Fruit fly (Drosophila melanogaster): ENCODE results near the gene Ada3.

Ada3 gene

DNA sequence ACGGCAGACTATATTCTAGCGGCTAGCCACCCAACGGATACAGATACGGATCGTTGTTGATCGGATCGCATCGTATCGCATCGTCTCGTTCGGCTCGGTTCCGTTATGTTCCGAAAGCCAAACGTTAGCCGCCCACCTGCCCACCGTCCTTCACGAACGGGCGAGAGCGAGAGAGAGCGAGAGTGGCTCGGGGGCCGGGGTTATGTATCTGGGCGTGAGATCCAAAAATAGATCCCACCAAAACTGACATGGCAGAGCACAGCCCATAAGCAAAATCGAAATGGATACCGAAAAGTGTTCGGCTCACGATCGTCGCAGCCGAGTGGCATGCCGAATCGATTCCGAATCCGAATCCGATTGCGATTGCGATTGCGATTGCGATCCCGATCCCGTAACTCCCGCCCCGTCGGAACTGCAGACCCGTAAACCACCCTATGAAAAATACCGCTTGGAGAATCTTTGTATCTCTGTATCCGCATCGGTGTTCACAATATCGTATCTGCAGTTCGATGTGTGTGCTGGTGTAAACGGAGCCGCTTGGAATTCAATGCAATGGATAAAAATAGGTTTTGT is 31.3 kb downstream of the Ada3 start, which contains the start of gene wupA:
wupA (minus strand) TSS at position 112 of the 573 bp plus-strand sequence.
- no peak for TF ChIP-seq Sin3A (optimal IDR thresholded peaks at IDR 0.05)
- no peak for TF ChIP-seq ttk (optimal IDR thresholded peaks at IDR 0.05)
- TF ChIP-seq h (optimal IDR thresholded peaks at IDR 0.05) = no peak
- TF ChIP-seq Myc (optimal IDR thresholded peaks at IDR 0.05) = no peak
- TF ChIP-seq insv (optimal IDR thresholded peaks at IDR 0.05) = no peak
- TF ChIP-seq psq (optimal IDR thresholded peaks at IDR 0.05) = no peak

DNA sequence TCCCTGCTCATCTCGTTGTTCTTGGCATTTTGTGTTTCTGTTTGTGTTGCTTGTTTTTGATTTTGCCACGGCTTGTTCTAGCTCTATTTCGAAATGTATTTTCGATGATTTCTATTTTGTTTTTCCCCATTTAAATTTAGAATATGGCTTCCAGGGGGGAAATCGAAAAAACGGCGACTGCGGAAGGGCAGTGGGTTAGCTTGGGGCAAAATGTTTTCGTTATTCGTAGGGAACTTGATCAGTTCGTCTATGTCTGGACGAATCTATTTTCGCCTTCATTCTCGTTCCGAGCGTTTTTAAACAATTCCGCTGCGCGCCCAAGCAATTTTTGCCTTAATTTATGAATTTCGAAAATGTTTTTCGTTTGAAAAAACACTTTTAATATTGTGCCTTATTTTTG is 33.0 kb downstream of the Ada3 start:
- no peak for TF ChIP-seq Myc (optimal IDR thresholded peaks at IDR 0.05)
- TF ChIP-seq ttk (optimal IDR thresholded peaks at IDR 0.05) = no peak
- no peak for TF ChIP-seq insv (optimal IDR thresholded peaks at IDR 0.05)
- no peak for TF ChIP-seq Sin3A (optimal IDR thresholded peaks at IDR 0.05)
- TF ChIP-seq h (optimal IDR thresholded peaks at IDR 0.05) = no peak
- no peak for TF ChIP-seq psq (optimal IDR thresholded peaks at IDR 0.05)

DNA sequence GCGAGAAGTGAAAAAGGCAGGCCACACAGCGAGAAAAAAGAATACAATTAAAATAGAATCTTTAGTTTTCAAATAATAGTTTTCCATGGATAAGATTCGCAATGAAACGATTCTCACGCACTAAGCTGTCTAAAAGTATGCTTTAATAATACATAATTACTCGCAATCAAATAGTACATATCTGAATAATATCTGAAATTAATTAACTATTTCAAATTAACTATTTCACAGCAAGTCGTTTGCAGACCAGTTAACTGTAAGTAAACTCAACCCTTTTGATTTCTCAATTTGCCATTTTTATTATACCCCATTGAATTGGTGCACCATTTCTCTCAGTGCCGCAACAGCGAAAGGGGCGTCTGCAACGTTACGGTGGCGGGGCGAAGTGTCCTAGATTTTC is 40.0 kb downstream of the Ada3 start:
- no peak for TF ChIP-seq insv (optimal IDR thresholded peaks at IDR 0.05)
- TF ChIP-seq ttk (optimal IDR thresholded peaks at IDR 0.05) = no peak
- no peak for TF ChIP-seq Myc (optimal IDR thresholded peaks at IDR 0.05)
- TF ChIP-seq Sin3A (optimal IDR thresholded peaks at IDR 0.05) = no peak
- no peak for TF ChIP-seq h (optimal IDR thresholded peaks at IDR 0.05)
- TF ChIP-seq psq (optimal IDR thresholded peaks at IDR 0.05) = no peak

DNA sequence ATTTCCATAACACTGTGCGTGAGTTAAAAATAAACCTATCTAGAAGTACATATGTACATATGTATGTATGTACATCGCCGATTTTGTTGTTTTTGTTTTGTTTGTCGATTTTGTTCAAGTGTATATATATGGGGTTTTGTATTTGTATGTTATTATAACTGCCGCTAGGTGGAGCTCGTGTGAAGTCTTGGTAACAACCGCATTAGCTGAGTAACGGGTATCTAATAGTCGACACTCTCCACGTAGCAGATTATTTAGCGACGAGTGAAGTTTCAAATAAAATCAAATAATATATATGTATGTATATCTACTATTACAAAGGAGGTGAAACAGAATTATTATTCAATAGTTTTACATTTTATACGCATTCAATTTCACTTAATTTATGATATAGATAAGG is 43.7 kb downstream of the Ada3 start:
- no peak for TF ChIP-seq ttk (optimal IDR thresholded peaks at IDR 0.05)
- TF ChIP-seq insv (optimal IDR thresholded peaks at IDR 0.05) = no peak
- no peak for TF ChIP-seq psq (optimal IDR thresholded peaks at IDR 0.05)

DNA sequence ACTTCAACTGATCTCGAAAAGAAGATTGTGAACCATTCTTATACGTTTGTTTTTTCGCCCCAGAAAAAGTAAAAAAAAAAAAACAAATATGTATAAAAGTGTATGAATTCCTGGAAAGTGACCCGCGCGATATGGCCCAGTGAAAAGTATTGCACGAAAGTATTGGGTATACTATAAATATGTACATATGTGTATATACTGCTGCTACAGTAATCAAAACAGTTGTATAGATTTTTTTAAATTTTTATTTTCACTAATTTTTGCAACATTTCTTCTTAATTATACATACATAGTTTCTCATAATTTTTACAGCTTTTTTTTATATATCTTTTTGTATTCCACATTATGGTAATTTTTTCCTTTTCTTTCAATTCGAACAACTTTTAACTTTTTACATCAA is 44.6 kb downstream of the Ada3 start, which contains the start of gene CG43133:
CG43133 (minus strand) TSS at position 11 of the 400 bp plus-strand sequence.
- TF ChIP-seq Sin3A (optimal IDR thresholded peaks at IDR 0.05) (no peak), psq (optimal IDR thresholded peaks at IDR 0.05) (no peak), Myc (optimal IDR thresholded peaks at IDR 0.05) (no peak), ttk (optimal IDR thresholded peaks at IDR 0.05) (no peak), h (optimal IDR thresholded peaks at IDR 0.05) (no peak), insv (optimal IDR thresholded peaks at IDR 0.05) (no peak)

DNA sequence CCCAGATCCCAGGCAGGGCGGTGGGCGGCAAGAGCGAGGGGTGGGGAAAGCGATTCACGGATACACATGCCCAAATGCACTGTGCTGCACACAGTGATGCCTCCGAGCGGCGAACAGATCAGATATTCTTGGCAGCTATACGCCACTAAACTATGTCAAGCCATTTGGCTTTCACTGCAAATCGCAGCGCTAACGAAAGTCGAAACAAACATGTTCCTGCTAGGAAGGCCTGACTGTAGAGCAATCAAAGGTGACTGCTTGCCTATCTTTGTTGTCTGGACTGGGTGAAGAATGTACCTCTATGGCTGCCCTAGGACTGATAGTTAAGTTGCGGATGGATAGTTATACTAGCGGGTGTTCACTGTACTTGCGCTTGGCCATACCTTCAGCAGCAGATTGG is 50.5 kb downstream of the Ada3 start:
- TF ChIP-seq insv (optimal IDR thresholded peaks at IDR 0.05) (no peak), Myc (optimal IDR thresholded peaks at IDR 0.05) (no peak), ttk (optimal IDR thresholded peaks at IDR 0.05) (peak; percentile 40), psq (optimal IDR thresholded peaks at IDR 0.05) (no peak)

DNA sequence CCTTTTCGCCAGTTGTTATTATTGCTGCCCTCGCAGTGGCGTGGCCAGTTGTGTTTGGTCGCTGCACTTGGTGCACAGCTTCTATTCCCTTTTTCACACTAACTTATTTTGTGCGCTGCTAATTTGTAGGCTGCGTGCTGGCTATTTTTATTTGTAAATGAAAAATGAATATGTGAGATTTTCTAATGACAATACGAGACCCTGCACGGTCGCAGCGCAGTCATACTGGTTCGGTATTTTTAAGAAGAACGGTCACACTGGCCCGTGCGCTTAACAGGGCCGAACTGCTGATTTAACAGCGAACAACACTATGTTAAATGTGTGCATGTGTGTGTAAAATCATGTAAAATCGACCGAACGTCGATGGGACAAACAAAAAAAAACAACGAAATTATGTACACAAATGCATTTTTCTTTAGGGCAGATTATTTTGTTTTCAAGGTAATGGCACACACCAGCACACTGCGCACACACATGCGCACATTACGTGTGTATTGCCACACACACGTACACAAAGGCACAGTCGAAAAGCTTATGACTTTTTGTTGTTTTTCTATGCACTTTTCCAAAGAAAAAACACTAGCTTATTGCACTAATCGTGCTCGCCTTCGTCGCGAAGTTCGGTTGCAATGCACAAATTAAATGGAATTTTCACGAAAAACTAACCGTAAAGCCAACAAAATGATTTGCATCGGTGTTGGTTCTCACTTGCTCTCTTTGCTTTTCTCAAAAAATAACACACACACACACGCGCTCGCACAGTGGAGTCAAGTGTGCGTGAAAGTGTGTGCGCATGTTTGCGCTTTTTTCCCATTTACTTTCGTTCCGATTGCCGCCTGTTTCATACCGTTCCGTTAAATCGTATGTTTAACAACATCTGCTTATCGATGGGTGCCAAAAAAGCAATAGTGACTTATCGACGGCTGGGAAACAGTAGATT is 51.6 kb downstream of the Ada3 start, which contains the start of gene ari-1:
ari-1 (minus strand) TSS at position 875 of the 940 bp plus-strand sequence.
- TF ChIP-seq h (optimal IDR thresholded peaks at IDR 0.05) (no peak), ttk (optimal IDR thresholded peaks at IDR 0.05) (no peak), insv (optimal IDR thresholded peaks at IDR 0.05) (no peak), Myc (optimal IDR thresholded peaks at IDR 0.05) (no peak), Sin3A (optimal IDR thresholded peaks at IDR 0.05) (no peak)

All from Kc167 (cell line).